Worm (Caenorhabditis elegans): Measurements from ENCODE around the gene T19H5.7.

DNA sequence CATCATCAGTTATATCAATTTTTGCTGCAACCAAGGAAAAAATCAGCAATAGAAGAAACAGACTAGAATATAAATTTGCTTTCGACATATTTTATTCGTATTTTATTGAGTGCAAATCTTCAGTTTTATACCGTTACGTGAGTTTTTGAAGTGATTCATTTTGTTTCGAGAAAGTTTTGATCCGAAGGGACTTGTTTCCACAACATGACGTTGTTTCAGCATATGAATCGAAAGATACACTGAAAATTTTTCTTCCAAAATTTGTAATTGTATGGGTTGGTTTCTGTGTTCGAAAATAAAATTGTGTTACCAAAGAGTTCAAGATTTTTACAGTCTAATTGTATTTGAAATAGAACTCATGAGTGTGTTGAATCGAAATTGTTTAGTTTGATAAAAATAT lies at the start of gene T19H5.7:
- TF ChIP-seq tra-4 (tag; optimal IDR thresholded peaks at IDR 0.05) (no peak), hmbx-1 (tag; optimal IDR thresholded peaks at IDR 0.05) (no peak), ceh-13 (GFP tag; optimal IDR thresholded peaks at IDR 0.05) (no peak), hmg-4 (GFP tag; optimal IDR thresholded peaks at IDR 0.05) (no peak), hnd-1 (tag; optimal IDR thresholded peaks at IDR 0.05) (no peak), ama-1 (optimal IDR thresholded peaks at IDR 0.05) (no peak)

All from whole organism, early embryonic.